Worm (Caenorhabditis elegans) whole organism, L1 larva: ENCODE data around the gene F35D2.6.

Experiments
- C16A3.4 ChIP-seq: fragments of 150-350 bp; optimal IDR thresholded peaks from 2 replicates; lab custom pipeline; 2014; ENCODE audit warnings: missing biosample characterization, missing genetic modification characterization
- C34B4.2 ChIP-seq: sonication (generic microtip); optimal IDR thresholded peaks from 2 replicates; lab custom pipeline; 2017; ENCODE audit warnings: mild to moderate bottlenecking, missing genetic modification characterization, missing compliant biosample characterization
- F16B12.6 ChIP-seq: fragments of 150-350 bp; optimal IDR thresholded peaks from 2 replicates; lab custom pipeline; 2014; ENCODE audit warnings: missing biosample characterization, missing genetic modification characterization
- aha-1 ChIP-seq: fragments of 150-350 bp; optimal IDR thresholded peaks from 2 replicates; lab custom pipeline; 2014; ENCODE audit warnings: missing biosample characterization, missing genetic modification characterization
- aly-2 ChIP-seq: fragments of 150-350 bp; optimal IDR thresholded peaks from 2 replicates; lab custom pipeline; 2014; ENCODE audit warnings: missing biosample characterization, missing genetic modification characterization
- ama-1 ChIP-seq: fragments of 150-350 bp; optimal IDR thresholded peaks from 2 replicates; lab custom pipeline; 2014
- ceh-8 ChIP-seq: fragments of 200-800 bp; sonication (Bioruptor generic); optimal IDR thresholded peaks from 2 replicates; lab custom pipeline; 2018; ENCODE audit warnings: mild to moderate bottlenecking, missing genetic modification characterization, moderate library complexity, missing compliant biosample characterization
- ces-1 ChIP-seq: fragments of 150-350 bp; optimal IDR thresholded peaks from 2 replicates; lab custom pipeline; 2014; ENCODE audit warnings: missing biosample characterization, missing genetic modification reagents, missing genetic modification characterization
- efl-3 ChIP-seq: fragments of 200-800 bp; sonication (Bioruptor generic); optimal IDR thresholded peaks from 2 replicates; lab custom pipeline; 2018; ENCODE audit warnings: mild to moderate bottlenecking, missing genetic modification characterization, missing compliant biosample characterization
- egl-13 ChIP-seq: sonication (generic microtip); optimal IDR thresholded peaks from 2 replicates; lab custom pipeline; 2016; ENCODE audit warnings: missing genotype, missing genetic modification reagents, missing genetic modification characterization, missing compliant biosample characterization
- elt-2 ChIP-seq: sonication (generic microtip); optimal IDR thresholded peaks from 2 replicates; lab custom pipeline; 2016; ENCODE audit warnings: missing genetic modification characterization, mild to moderate bottlenecking, inconsistent platforms, missing compliant biosample characterization, missing genetic modification reagents
- fkh-10 ChIP-seq: sonication (generic microtip); optimal IDR thresholded peaks from 2 replicates; lab custom pipeline; 2017; ENCODE audit warnings: missing biosample characterization, missing genetic modification reagents, missing genetic modification characterization
- fkh-8 ChIP-seq: sonication (generic microtip); optimal IDR thresholded peaks from 2 replicates; lab custom pipeline; 2016; ENCODE audit warnings: mild to moderate bottlenecking, missing genetic modification characterization, missing compliant biosample characterization
- hlh-17 ChIP-seq: fragments of 200-800 bp; sonication (Bioruptor generic); optimal IDR thresholded peaks from 2 replicates; lab custom pipeline; 2018; ENCODE audit warnings: missing genetic modification characterization, mild to moderate bottlenecking, missing compliant biosample characterization, moderate library complexity, borderline replicate concordance
- hpl-2 ChIP-seq: fragments of 150-350 bp; optimal IDR thresholded peaks from 2 replicates; lab custom pipeline; 2014; ENCODE audit warnings: missing biosample characterization, missing genetic modification reagents, missing genetic modification characterization
- jun-1 ChIP-seq: fragments of 150-350 bp; optimal IDR thresholded peaks from 2 replicates; lab custom pipeline; 2014; ENCODE audit warnings: missing biosample characterization, missing genetic modification reagents, missing genetic modification characterization
- lin-13 ChIP-seq: fragments of 150-350 bp; optimal IDR thresholded peaks from 2 replicates; lab custom pipeline; 2014; ENCODE audit warnings: missing biosample characterization, missing genetic modification reagents, missing genetic modification characterization
- lin-14 ChIP-seq: fragments of 200-800 bp; sonication (Bioruptor generic); optimal IDR thresholded peaks from 2 replicates; lab custom pipeline; 2018; ENCODE audit warnings: mild to moderate bottlenecking, missing genetic modification characterization, moderate library complexity, missing compliant biosample characterization
- lin-39 ChIP-seq: fragments of 150-350 bp; optimal IDR thresholded peaks from 2 replicates; lab custom pipeline; 2014; ENCODE audit warnings: missing biosample characterization, missing genetic modification reagents, missing genetic modification characterization
- mab-9 ChIP-seq: fragments of 200-800 bp; sonication (Bioruptor generic); IDR thresholded peaks from 2 replicates; pipeline ENCODE4 v1.3.6; 2022; ENCODE audit warnings: missing genetic modification reagents, missing genetic modification characterization, missing compliant biosample characterization
- nhr-11 ChIP-seq: fragments of 150-350 bp; optimal IDR thresholded peaks from 2 replicates; lab custom pipeline; 2014; ENCODE audit warnings: missing biosample characterization, missing genetic modification characterization
- nhr-237 ChIP-seq: fragments of 150-350 bp; optimal IDR thresholded peaks from 2 replicates; lab custom pipeline; 2014; ENCODE audit warnings: missing biosample characterization, missing genetic modification characterization
- nhr-28 ChIP-seq: fragments of 150-350 bp; optimal IDR thresholded peaks from 2 replicates; lab custom pipeline; 2014; ENCODE audit warnings: missing biosample characterization, missing genetic modification characterization
- nhr-85 ChIP-seq: sonication (generic microtip); peaks from one replicate; lab custom pipeline; 2016; ENCODE audit warnings: missing genetic modification characterization, inconsistent platforms, missing compliant biosample characterization
- nhr-90 ChIP-seq: sonication (generic microtip); optimal IDR thresholded peaks from 2 replicates; lab custom pipeline; 2016; ENCODE audit warnings: mild to moderate bottlenecking, missing genetic modification characterization, missing compliant biosample characterization; ENCODE audit not compliant: poor library complexity
- pax-3 ChIP-seq: fragments of 200-800 bp; sonication (Bioruptor generic); optimal IDR thresholded peaks from 2 replicates; lab custom pipeline; 2018; ENCODE audit warnings: mild to moderate bottlenecking, missing genetic modification characterization, moderate library complexity, missing compliant biosample characterization
- skn-1 ChIP-seq: fragments of 150-350 bp; optimal IDR thresholded peaks from 2 replicates; lab custom pipeline; 2014; ENCODE audit warnings: missing biosample characterization, missing genetic modification characterization
- sptf-1 ChIP-seq: fragments of 150-350 bp; optimal IDR thresholded peaks from 2 replicates; lab custom pipeline; 2014; ENCODE audit warnings: missing biosample characterization, missing genetic modification characterization
- sup-37 ChIP-seq: fragments of 200-800 bp; sonication (Bioruptor generic); optimal IDR thresholded peaks from 2 replicates; lab custom pipeline; 2018; ENCODE audit warnings: mild to moderate bottlenecking, missing genetic modification characterization, missing compliant biosample characterization
- swsn-7 ChIP-seq: sonication (generic microtip); optimal IDR thresholded peaks from 2 replicates; lab custom pipeline; 2016; ENCODE audit warnings: missing genetic modification characterization, missing compliant biosample characterization
- tbx-2 ChIP-seq: sonication (generic microtip); optimal IDR thresholded peaks from 2 replicates; lab custom pipeline; 2016; ENCODE audit warnings: missing genetic modification characterization, missing compliant biosample characterization
- tlp-1 ChIP-seq: fragments of 150-350 bp; optimal IDR thresholded peaks from 2 replicates; lab custom pipeline; 2014; ENCODE audit warnings: missing biosample characterization, missing genetic modification characterization
- unc-62 ChIP-seq: fragments of 150-350 bp; optimal IDR thresholded peaks from 2 replicates; lab custom pipeline; 2014; ENCODE audit warnings: missing biosample characterization, missing genetic modification reagents, missing genetic modification characterization
- unc-86 ChIP-seq: sonication (generic microtip); optimal IDR thresholded peaks from 2 replicates; lab custom pipeline; 2016; ENCODE audit warnings: missing genetic modification characterization, missing compliant biosample characterization
- vab-15 ChIP-seq: sonication (generic microtip); optimal IDR thresholded peaks from 2 replicates; lab custom pipeline; 2017; ENCODE audit warnings: missing genotype, mild to moderate bottlenecking, missing genetic modification characterization, missing compliant biosample characterization
- xbp-1 ChIP-seq: sonication (generic microtip); optimal IDR thresholded peaks from 2 replicates; lab custom pipeline; 2016; ENCODE audit warnings: missing genetic modification characterization, missing compliant biosample characterization

The F35D2.6 gene

DNA sequence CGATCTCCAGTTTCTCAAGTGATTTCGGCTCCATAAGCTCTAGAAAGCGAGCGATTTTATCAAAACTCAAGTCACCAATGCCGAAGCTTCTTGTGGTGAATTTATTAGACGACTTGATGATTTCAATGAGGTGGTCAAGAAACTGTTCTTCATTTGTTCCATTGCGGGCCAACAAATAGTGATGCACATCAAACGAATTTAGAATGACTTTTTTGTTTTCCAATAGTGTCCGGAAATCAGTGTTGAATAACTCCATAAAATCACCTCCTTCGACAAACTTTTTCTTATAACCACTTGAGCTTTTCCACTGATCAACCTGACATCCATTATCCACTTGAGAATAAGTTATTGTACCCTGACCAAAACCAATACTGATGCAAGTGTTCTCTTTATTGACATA is 30.2 kb upstream of the F35D2.6 start:
- TF ChIP-seq sup-37 (GFP tag; lab: Kevin White, UChicago) (no peak), lin-14 (GFP tag; lab: Kevin White, UChicago) (no peak), unc-62 (GFP tag; lab: Kevin White, UChicago) (no peak), aha-1 (tag; lab: Kevin White, UChicago) (no peak), swsn-7 (tag; lab: Kevin White, UChicago) (no peak), tbx-2 (tag; lab: Kevin White, UChicago) (no peak), lin-13 (GFP tag; lab: Kevin White, UChicago) (no peak), tlp-1 (no peak), sptf-1 (tag; lab: Kevin White, UChicago) (no peak), C16A3.4 (no peak), nhr-237 (tag; lab: Kevin White, UChicago) (no peak), ama-1 (lab: Kevin White, UChicago) (no peak), hlh-17 (GFP tag; lab: Kevin White, UChicago) (no peak), elt-2 (no peak)
- TF ChIP-seq, all 84 proteins: peak for 0

ce11 chrII:7548044-7548443 is 29.5 kb upstream of the F35D2.6 start, which contains the start of gene fbxa-224:
fbxa-224 (minus strand) TSS chrII:7548144.
- TF ChIP-seq fkh-8 (no peak), swsn-7 (tag; lab: Kevin White, UChicago) (no peak), fkh-10 (no peak), lin-13 (GFP tag; lab: Kevin White, UChicago) (no peak)

ce11 chrII:7549035-7549434 is 28.5 kb upstream of the F35D2.6 start, which contains the start of gene tph-1:
tph-1 (plus strand) TSS chrII:7549335.
- TF ChIP-seq efl-3 (GFP tag; lab: Kevin White, UChicago) (no peak), mab-9 (GFP tag; lab: Robert Waterston, UW) (no peak), ces-1 (GFP tag; lab: Kevin White, UChicago) (no peak), nhr-90 (no peak), pax-3 (no peak), ceh-8 (GFP tag; lab: Kevin White, UChicago) (no peak), unc-86 (tag; lab: Kevin White, UChicago) (no peak), skn-1 (tag; lab: Kevin White, UChicago) (no peak), elt-2 (no peak), jun-1 (tag; lab: Kevin White, UChicago) (no peak), sup-37 (GFP tag; lab: Kevin White, UChicago) (no peak), aly-2 (tag; lab: Kevin White, UChicago) (no peak), C34B4.2 (tag; lab: Kevin White, UChicago) (no peak), hpl-2 (GFP tag; lab: Kevin White, UChicago) (no peak), nhr-85 (tag; lab: Kevin White, UChicago) (no peak), lin-39 (tag; lab: Kevin White, UChicago) (no peak), egl-13 (no peak), nhr-11 (tag; lab: Kevin White, UChicago) (no peak), xbp-1 (tag; lab: Kevin White, UChicago) (no peak)

ce11 chrII:7553806-7554205 is 23.7 kb upstream of the F35D2.6 start, which contains the start of gene ZK1290.10:
ZK1290.10 (minus strand) TSS chrII:7553906.
- TF ChIP-seq unc-62 (GFP tag; lab: Kevin White, UChicago) (no peak), vab-15 (tag; lab: Kevin White, UChicago) (no peak), efl-3 (GFP tag; lab: Kevin White, UChicago) (no peak), skn-1 (tag; lab: Kevin White, UChicago) (no peak), F16B12.6 (tag; lab: Kevin White, UChicago) (no peak), nhr-28 (tag; lab: Kevin White, UChicago) (no peak)
